Worm (Caenorhabditis elegans): Measurements from ENCODE around the gene T14F9.2.

- TF ChIP-seq ztf-23 (GFP tag; IDR thresholded peaks at IDR 0.05) (no peak), flt-1 (GFP tag; IDR thresholded peaks at IDR 0.05) (no peak), cog-1 (tag; optimal IDR thresholded peaks at IDR 0.05) (no peak), ref-1 (GFP tag; conservative IDR thresholded peaks at IDR 0.05) (no peak), med-1 (GFP tag; optimal IDR thresholded peaks at IDR 0.05; ENCODE audit: insufficient read depth) (no peak), ztf-29 (GFP tag; IDR thresholded peaks at IDR 0.05) (no peak), T22C8.4 (GFP tag; IDR thresholded peaks at IDR 0.05) (no peak), klf-2 (GFP tag; conservative IDR thresholded peaks at IDR 0.05) (no peak)
Observed at ce11 chrX:2199140-2199539, 35.0 kb upstream of the T14F9.2 start, which contains the start of gene T24C12.1.
